Worm (Caenorhabditis elegans): ENCODE measurements around the gene W09B6.4.

The W09B6.4 gene

ce11 chrII:1131367-1131766 is 9.3 kb downstream of the W09B6.4 start:
- TF ChIP-seq mec-3 (tag; optimal IDR thresholded peaks at IDR 0.05; ENCODE audit: borderline replicate concordance): no peak
- TF ChIP-seq pag-3 (tag; optimal IDR thresholded peaks at IDR 0.05; ENCODE audit: borderline replicate concordance): no peak
- no peak for TF ChIP-seq gmeb-2 (tag; optimal IDR thresholded peaks at IDR 0.05)
- no peak for TF ChIP-seq ttx-3 (tag; optimal IDR thresholded peaks at IDR 0.05)
- no peak for TF ChIP-seq dve-1 (tag; optimal IDR thresholded peaks at IDR 0.05)
- no peak for TF ChIP-seq ceh-9 (tag; optimal IDR thresholded peaks at IDR 0.05)
- TF ChIP-seq zip-5 (tag; optimal IDR thresholded peaks at IDR 0.05): no peak
- TF ChIP-seq ceh-6 (GFP tag; optimal IDR thresholded peaks at IDR 0.05): no peak
- TF ChIP-seq fax-1 (tag; optimal IDR thresholded peaks at IDR 0.05): no peak
- TF ChIP-seq tbx-2 (tag; optimal IDR thresholded peaks at IDR 0.05): no peak
- no peak for TF ChIP-seq ceh-48 (tag; optimal IDR thresholded peaks at IDR 0.05)
- TF ChIP-seq K02D7.2 (tag; optimal IDR thresholded peaks at IDR 0.05): no peak
- no peak for TF ChIP-seq ceh-14 (tag; optimal IDR thresholded peaks at IDR 0.05)
- TF ChIP-seq F13H6.1 (tag; optimal IDR thresholded peaks at IDR 0.05): no peak
- no peak for TF ChIP-seq ceh-30 (tag; optimal IDR thresholded peaks at IDR 0.05)
- no peak for TF ChIP-seq dmd-4 (tag; optimal IDR thresholded peaks at IDR 0.05; ENCODE audit: borderline replicate concordance)
- TF ChIP-seq ztf-16 (tag; optimal IDR thresholded peaks at IDR 0.05): no peak
- no peak for TF ChIP-seq nhr-232 (tag; optimal IDR thresholded peaks at IDR 0.05)
- TF ChIP-seq odd-2 (tag; optimal IDR thresholded peaks at IDR 0.05): no peak
- TF ChIP-seq fkh-6 (tag; optimal IDR thresholded peaks at IDR 0.05): no peak

- TF ChIP-seq odd-2 (tag; optimal IDR thresholded peaks at IDR 0.05) (no peak), ceh-9 (tag; optimal IDR thresholded peaks at IDR 0.05) (no peak), tbx-7 (tag; optimal IDR thresholded peaks at IDR 0.05) (no peak), ref-2 (tag; optimal IDR thresholded peaks at IDR 0.05) (no peak), elt-4 (tag; optimal IDR thresholded peaks at IDR 0.05) (no peak), pha-2 (tag; optimal IDR thresholded peaks at IDR 0.05) (no peak), unc-55 (GFP tag; optimal IDR thresholded peaks at IDR 0.05) (no peak)
Measured at ce11 chrII:1130241-1130640, 10.4 kb downstream of the W09B6.4 start.

ce11 chrII:1127676-1128075 is 13.0 kb downstream of the W09B6.4 start, which contains the start of gene taf-6.1:
Gene taf-6.1 (plus strand): TSS chrII:1127976.
- TF ChIP-seq ceh-34 (tag; optimal IDR thresholded peaks at IDR 0.05) (no peak), dmd-4 (tag; optimal IDR thresholded peaks at IDR 0.05; ENCODE audit: borderline replicate concordance) (no peak), gmeb-2 (tag; optimal IDR thresholded peaks at IDR 0.05) (no peak), C38D4.7 (GFP tag; optimal IDR thresholded peaks at IDR 0.05) (no peak), ceh-6 (GFP tag; optimal IDR thresholded peaks at IDR 0.05) (no peak), ama-1 (optimal IDR thresholded peaks at IDR 0.05) (no peak), C08G9.2 (tag; optimal IDR thresholded peaks at IDR 0.05) (no peak), pag-3 (tag; optimal IDR thresholded peaks at IDR 0.05; ENCODE audit: borderline replicate concordance) (no peak), ceh-9 (tag; optimal IDR thresholded peaks at IDR 0.05) (no peak), ets-4 (tag; optimal IDR thresholded peaks at IDR 0.05) (no peak), fkh-6 (tag; optimal IDR thresholded peaks at IDR 0.05) (no peak)

- TF ChIP-seq ama-1 (optimal IDR thresholded peaks at IDR 0.05): no peak
- TF ChIP-seq ztf-16 (tag; optimal IDR thresholded peaks at IDR 0.05): no peak
- TF ChIP-seq K02D7.2 (tag; optimal IDR thresholded peaks at IDR 0.05): no peak
- TF ChIP-seq dve-1 (tag; optimal IDR thresholded peaks at IDR 0.05): no peak
- no peak for TF ChIP-seq gmeb-2 (tag; optimal IDR thresholded peaks at IDR 0.05)
- TF ChIP-seq unc-3 (GFP tag; conservative IDR thresholded peaks at IDR 0.05): no peak
- no peak for TF ChIP-seq unc-3 (tag; optimal IDR thresholded peaks at IDR 0.05)
- no peak for TF ChIP-seq ceh-45 (GFP tag; IDR thresholded peaks at IDR 0.05)
- no peak for TF ChIP-seq tbx-2 (tag; optimal IDR thresholded peaks at IDR 0.05)
- TF ChIP-seq T23F11.4 (GFP tag; optimal IDR thresholded peaks at IDR 0.05): no peak
- no peak for TF ChIP-seq Y22D7AL.16 (tag; optimal IDR thresholded peaks at IDR 0.05)
- no peak for TF ChIP-seq npax-4 (tag; optimal IDR thresholded peaks at IDR 0.05)
- no peak for TF ChIP-seq unc-55 (GFP tag; optimal IDR thresholded peaks at IDR 0.05)
- no peak for TF ChIP-seq ceh-48 (tag; optimal IDR thresholded peaks at IDR 0.05)
- no peak for TF ChIP-seq ets-4 (tag; optimal IDR thresholded peaks at IDR 0.05)
Measured at ce11 chrII:1126472-1126871, 14.2 kb downstream of the W09B6.4 start.

Measured in whole organism, late embryonic.